Fruit fly (Drosophila melanogaster) whole organism, embryonic: ENCODE measurements around the gene kel.

ENCODE experiments used
- Ada2b ChIP-seq: fragments of 200-800 bp; sonication (Bioruptor generic); IDR thresholded peaks from 2 replicates; pipeline ENCODE4 v1.3.6; 2022; ENCODE audit warnings: missing biosample characterization, missing genetic modification characterization
- Asciz ChIP-seq: fragments of 200-800 bp; sonication (Bioruptor generic); optimal IDR thresholded peaks from 2 replicates; lab custom pipeline; 2017; ENCODE audit warnings: missing biosample characterization, mild to moderate bottlenecking, missing genetic modification characterization, missing genetic modification reagents
- Atf6 ChIP-seq: fragments of 200-800 bp; sonication (Bioruptor generic); IDR thresholded peaks from 2 replicates; pipeline ENCODE4 v1.3.6; 2022; ENCODE audit warnings: missing biosample characterization, missing genetic modification characterization
- CG11093 ChIP-seq: fragments of 200-800 bp; sonication (Bioruptor generic); IDR thresholded peaks from 3 replicates; pipeline ENCODE4 v1.3.6; 2022; ENCODE audit warnings: missing biosample characterization, missing genetic modification characterization
- CG11456 ChIP-seq: fragments of 200-800 bp; sonication (Bioruptor generic); IDR thresholded peaks from 3 replicates; pipeline ENCODE4 v1.3.6; 2022; ENCODE audit warnings: missing biosample characterization, missing genetic modification characterization
- CG14441 ChIP-seq: fragments of 200-800 bp; sonication (Bioruptor generic); IDR thresholded peaks from 2 replicates; pipeline ENCODE4 v1.3.6; 2022; ENCODE audit warnings: missing biosample characterization, missing genetic modification characterization
- CG15479 ChIP-seq: fragments of 200-800 bp; sonication (Bioruptor generic); optimal IDR thresholded peaks from 3 replicates; lab custom pipeline; 2019; ENCODE audit warnings: missing biosample characterization, mild to moderate bottlenecking, missing genetic modification characterization, moderate library complexity
- CG17568 ChIP-seq: fragments of 200-800 bp; sonication (Bioruptor generic); optimal IDR thresholded peaks from 2 replicates; lab custom pipeline; 2018; ENCODE audit warnings: missing biosample characterization, mild to moderate bottlenecking, missing genetic modification characterization, moderate library complexity
- CG18476 ChIP-seq: fragments of 200-800 bp; sonication (Bioruptor generic); optimal IDR thresholded peaks from 2 replicates; lab custom pipeline; 2016; ENCODE audit warnings: missing biosample characterization, mild to moderate bottlenecking, missing genetic modification characterization
- CG18619 ChIP-seq: fragments of 200-800 bp; sonication (Bioruptor generic); optimal IDR thresholded peaks from 3 replicates; lab custom pipeline; 2017; ENCODE audit warnings: missing biosample characterization, mild to moderate bottlenecking, missing genetic modification characterization
- CG2199 ChIP-seq: fragments of 200-800 bp; sonication (Bioruptor generic); IDR thresholded peaks from 3 replicates; pipeline ENCODE4 v1.3.6; 2022; ENCODE audit warnings: missing biosample characterization, missing genetic modification characterization
- CG2712 ChIP-seq: fragments of 200-800 bp; optimal IDR thresholded peaks from 3 replicates; lab custom pipeline; 2019; ENCODE audit warnings: missing biosample characterization, mild to moderate bottlenecking, missing genetic modification characterization, moderate library complexity
- CG31441 ChIP-seq: fragments of 200-800 bp; sonication (Bioruptor generic); IDR thresholded peaks from 2 replicates; pipeline ENCODE4 v1.3.6; 2022; ENCODE audit warnings: missing biosample characterization, missing genetic modification characterization
- CG4404 ChIP-seq: fragments of 200-800 bp; sonication (Bioruptor generic); IDR thresholded peaks from 2 replicates; pipeline ENCODE4 v1.3.6; 2022; ENCODE audit warnings: missing biosample characterization, missing genetic modification characterization
- CG4424 ChIP-seq: fragments of 200-800 bp; sonication (Bioruptor generic); optimal IDR thresholded peaks from 3 replicates; lab custom pipeline; 2016; ENCODE audit warnings: missing biosample characterization, missing genetic modification characterization
- CG4707 ChIP-seq: fragments of 200-800 bp; sonication (Bioruptor generic); optimal IDR thresholded peaks from 2 replicates; lab custom pipeline; 2018; ENCODE audit warnings: missing biosample characterization, mild to moderate bottlenecking, missing genetic modification characterization, moderate library complexity
- CG5953 ChIP-seq: fragments of 200-800 bp; sonication (Bioruptor generic); IDR thresholded peaks from 2 replicates; pipeline ENCODE4 v1.3.6; 2022; ENCODE audit warnings: missing biosample characterization, missing genetic modification characterization
- CG8478 ChIP-seq: fragments of >200 bp; optimal IDR thresholded peaks from 2 replicates; lab custom pipeline; 2018
- CG8765 ChIP-seq: fragments of 200-800 bp; sonication (Bioruptor generic); IDR thresholded peaks from 2 replicates; pipeline ENCODE4 v1.3.6; 2022; ENCODE audit warnings: missing biosample characterization, missing genetic modification characterization
- CG9437 ChIP-seq: fragments of 200-800 bp; sonication (Bioruptor generic); optimal IDR thresholded peaks from 2 replicates; lab custom pipeline; 2018; ENCODE audit warnings: missing biosample characterization, mild to moderate bottlenecking, missing genetic modification characterization
- CG9817 ChIP-seq: fragments of 200-800 bp; sonication (Bioruptor generic); optimal IDR thresholded peaks from 2 replicates; lab custom pipeline; 2018; ENCODE audit warnings: missing biosample characterization, mild to moderate bottlenecking, missing genetic modification characterization, moderate library complexity
- Dbx ChIP-seq: fragments of 200-800 bp; sonication (Bioruptor generic); IDR thresholded peaks from 3 replicates; pipeline ENCODE4 v1.3.6; 2022; ENCODE audit warnings: missing biosample characterization, missing genetic modification characterization
- Dll ChIP-seq: fragments of 200-800 bp; sonication (Bioruptor generic); IDR thresholded peaks from 4 replicates; pipeline ENCODE4 v1.3.6; 2022; ENCODE audit warnings: missing biosample characterization, missing genetic modification characterization; ENCODE audit not compliant: partially characterized antibody
- Ets65A ChIP-seq: fragments of 200-800 bp; sonication (Bioruptor generic); peaks from one replicate; lab custom pipeline; 2016; ENCODE audit warnings: missing biosample characterization, missing genetic modification characterization
- MTF-1 ChIP-seq: fragments of 200-800 bp; sonication (Bioruptor generic); optimal IDR thresholded peaks from 2 replicates; lab custom pipeline; 2018; ENCODE audit warnings: missing biosample characterization, mild to moderate bottlenecking, missing genetic modification characterization, borderline replicate concordance
- Meics ChIP-seq: fragments of 200-800 bp; sonication (Bioruptor generic); optimal IDR thresholded peaks from 2 replicates; lab custom pipeline; 2017; ENCODE audit warnings: missing biosample characterization, mild to moderate bottlenecking, missing genetic modification characterization
- Opbp ChIP-seq: fragments of 200-800 bp; sonication (Bioruptor generic); IDR thresholded peaks from 3 replicates; pipeline ENCODE4 v1.3.6; 2022; ENCODE audit warnings: missing biosample characterization, missing genetic modification characterization; ENCODE audit not compliant: partially characterized antibody
- Taf1 ChIP-seq: fragments of 200-800 bp; sonication (Bioruptor generic); IDR thresholded peaks from 2 replicates; pipeline ENCODE4 v1.3.6; 2022; ENCODE audit warnings: missing biosample characterization, missing genetic modification characterization
- al ChIP-seq: fragments of 200-800 bp; sonication (Bioruptor generic); IDR thresholded peaks from 2 replicates; pipeline ENCODE4 v1.3.6; 2022; ENCODE audit warnings: missing biosample characterization, missing genetic modification characterization
- ap ChIP-seq: fragments of 200-800 bp; sonication (Bioruptor generic); IDR thresholded peaks from 2 replicates; pipeline ENCODE4 v1.3.6; 2022; ENCODE audit warnings: missing biosample characterization, missing genetic modification characterization
- chm ChIP-seq: fragments of 200-800 bp; sonication (Bioruptor generic); IDR thresholded peaks from 2 replicates; pipeline ENCODE4 v1.3.6; 2022; ENCODE audit warnings: missing biosample characterization, missing genetic modification characterization
- da ChIP-seq: fragments of 200-800 bp; sonication (Bioruptor generic); optimal IDR thresholded peaks from 2 replicates; lab custom pipeline; 2016; ENCODE audit warnings: missing biosample characterization, missing genetic modification characterization
- dmrt99B ChIP-seq: fragments of 200-800 bp; sonication (Bioruptor generic); optimal IDR thresholded peaks from 2 replicates; lab custom pipeline; 2018; ENCODE audit warnings: missing biosample characterization, mild to moderate bottlenecking, missing genetic modification characterization, moderate library complexity
- dysf ChIP-seq: fragments of 200-800 bp; sonication (Bioruptor generic); IDR thresholded peaks from 3 replicates; pipeline ENCODE4 v1.3.6; 2022; ENCODE audit warnings: missing biosample characterization, missing genetic modification characterization
- eve ChIP-seq, 2 experiments: fragments of >200 bp; optimal IDR thresholded peaks; 2 replicates each; lab custom pipeline; 2017; ENCODE audit warnings: missing biosample characterization in 2 of 2, missing genetic modification characterization in 2 of 2
- gce ChIP-seq: fragments of 200-800 bp; sonication (Bioruptor generic); IDR thresholded peaks from 3 replicates; pipeline ENCODE4 v1.3.6; 2022; ENCODE audit warnings: missing biosample characterization, missing genetic modification characterization
- grau ChIP-seq: fragments of 200-800 bp; optimal IDR thresholded peaks from 3 replicates; lab custom pipeline; 2019; ENCODE audit warnings: missing biosample characterization, mild to moderate bottlenecking, missing genetic modification characterization, moderate library complexity
- ind ChIP-seq: fragments of 200-800 bp; sonication (Bioruptor generic); optimal IDR thresholded peaks from 3 replicates; lab custom pipeline; 2016; ENCODE audit warnings: missing biosample characterization, missing genetic modification characterization
- jing ChIP-seq: fragments of 200-800 bp; sonication (Bioruptor generic); optimal IDR thresholded peaks from 2 replicates; lab custom pipeline; 2018; ENCODE audit warnings: missing biosample characterization, mild to moderate bottlenecking, missing genetic modification characterization
- lab ChIP-seq: fragments of 200-800 bp; sonication (Bioruptor generic); optimal IDR thresholded peaks from 3 replicates; lab custom pipeline; 2017; ENCODE audit warnings: missing biosample characterization, missing genetic modification characterization, mild to moderate bottlenecking, moderate library complexity, missing genetic modification reagents
- lbe ChIP-seq: fragments of 200-800 bp; sonication (Bioruptor generic); optimal IDR thresholded peaks from 2 replicates; lab custom pipeline; 2016; ENCODE audit warnings: missing biosample characterization, mild to moderate bottlenecking, missing genetic modification characterization
- org-1 ChIP-seq: fragments of 200-800 bp; sonication (Bioruptor generic); optimal IDR thresholded peaks from 2 replicates; lab custom pipeline; 2017; ENCODE audit warnings: missing biosample characterization, missing genetic modification characterization
- pan ChIP-seq, 4 experiments: fragments of >200 bp in 3 of 4; fragments of 200-800 bp in 1 of 4; sonication (Bioruptor generic) in 1 of 4; optimal IDR thresholded peaks in 3 of 4; IDR thresholded peaks in 1 of 4; 2 replicates each; pipeline versions ENCODE4 v1.3.6 to Lab custom; 2017 to 2022; ENCODE audit warnings: missing biosample characterization in 2 of 4, missing genetic modification characterization in 2 of 4, mixed read lengths in 1 of 4
- ssp ChIP-seq: fragments of 200-800 bp; sonication (Bioruptor generic); IDR thresholded peaks from 2 replicates; pipeline ENCODE4 v1.3.6; 2022; ENCODE audit warnings: missing biosample characterization, missing genetic modification characterization
- tgo ChIP-seq: fragments of 200-800 bp; sonication (Bioruptor generic); IDR thresholded peaks from 3 replicates; pipeline ENCODE4 v1.3.6; 2022; ENCODE audit warnings: missing biosample characterization, missing genetic modification characterization
- tin ChIP-seq: fragments of 200-800 bp; sonication (Bioruptor generic); optimal IDR thresholded peaks from 3 replicates; lab custom pipeline; 2016; ENCODE audit warnings: missing biosample characterization, missing genetic modification characterization
- tna ChIP-seq: fragments of 200-800 bp; sonication (Bioruptor generic); IDR thresholded peaks from 2 replicates; pipeline ENCODE4 v1.3.6; 2022; ENCODE audit warnings: missing biosample characterization, missing genetic modification characterization; ENCODE audit not compliant: partially characterized antibody
- vfl ChIP-seq: fragments of 200-800 bp; sonication (Bioruptor generic); optimal IDR thresholded peaks from 2 replicates; lab custom pipeline; 2016; ENCODE audit warnings: missing biosample characterization, missing genetic modification characterization

kel gene

dm6 chr2L:18150393-18151133 lies 12.7 kb upstream of the kel start (continued):
- TF ChIP-seq CG11093 (GFP tag; lab: Robert Waterston, UW) (peak; percentile 27; the same call in 1 of the 3 replicates), MTF-1 (no peak), CG31441 (GFP tag; lab: Robert Waterston, UW) (peak; percentile 23; the same call in 1 of the 2 replicates), dysf (peak; percentile 66; the same call in 2 of the 3 replicates), eve (GFP tag; optimal IDR thresholded peaks at IDR 0.05; lab: Kevin White, UChicago) (no peak), CG8765 (GFP tag; lab: Robert Waterston, UW) (peak; percentile 40; the same call in 1 of the 2 replicates), Dll (no peak), tgo (GFP tag; lab: Robert Waterston, UW) (peak; percentile 48; the same call in 2 of the 3 replicates), CG2712 (tag; lab: Kevin White, UChicago) (peak; percentile 39), gce (GFP tag; lab: Robert Waterston, UW) (0 out of 3 replicates have a peak, but pooled peaks have one; percentile 5), Opbp (GFP tag; lab: Robert Waterston, UW) (0 out of 3 replicates have a peak, but pooled peaks have one; percentile 24), jing (no peak), Asciz (GFP tag; lab: Kevin White, UChicago) (no peak), CG4404 (GFP tag; lab: Robert Waterston, UW) (0 out of 2 replicates have a peak, but pooled peaks have one; percentile 8), CG14441 (GFP tag; lab: Robert Waterston, UW) (peak; percentile 63), Meics (GFP tag; lab: Kevin White, UChicago) (peak; percentile 26), Taf1 (GFP tag; lab: Robert Waterston, UW) (peak; percentile 30; the same call in 1 of the 2 replicates), Ets65A (GFP tag; lab: Kevin White, UChicago) (peak; percentile 81), CG9437 (GFP tag; lab: Kevin White, UChicago) (peak; percentile 66), da (GFP tag; lab: Kevin White, UChicago) (peak; percentile 1), ind (GFP tag; lab: Kevin White, UChicago) (peak; percentile 31), dmrt99B (peak; percentile 27), CG11456 (GFP tag; lab: Robert Waterston, UW) (peak; percentile 74), CG17568 (GFP tag; lab: Kevin White, UChicago) (no peak), tin (no peak), CG18619 (GFP tag; lab: Kevin White, UChicago) (peak; percentile 15), grau (tag; lab: Kevin White, UChicago) (peak; percentile 89), CG9817 (peak; percentile 48), CG4424 (GFP tag; lab: Kevin White, UChicago) (peak; percentile 12), lbe (GFP tag; lab: Kevin White, UChicago) (peak; percentile 31), pan (optimal IDR thresholded peaks at IDR 0.05; lab: Kevin White, UChicago) (no peak), pan (GFP tag; optimal IDR thresholded peaks at IDR 0.05 in 1 of 2, IDR thresholded peaks at IDR 0.05 in 1 of 2) (peak in 1 of 2 experiments; percentile 78), CG8478 (lab: Kevin White, UChicago) (peak; percentile 81), org-1 (GFP tag; lab: Kevin White, UChicago) (peak; percentile 5), CG2199 (peak; percentile 60; the same call in 1 of the 3 replicates), CG18476 (GFP tag; lab: Kevin White, UChicago) (peak; percentile 33), ssp (GFP tag; lab: Robert Waterston, UW) (0 out of 2 replicates have a peak, but pooled peaks have one; percentile 14), Atf6 (peak; percentile 26; the same call in 1 of the 2 replicates), al (GFP tag; lab: Robert Waterston, UW) (no peak), CG4707 (GFP tag; lab: Kevin White, UChicago) (no peak), ap (0 out of 2 replicates have a peak, but pooled peaks have one; percentile 6), CG5953 (GFP tag; lab: Robert Waterston, UW) (no peak), lab (GFP tag; lab: Kevin White, UChicago) (peak; percentile 44), tna (GFP tag; lab: Robert Waterston, UW) (no peak), vfl (no peak), CG15479 (GFP tag; lab: Kevin White, UChicago) (peak; percentile 66), Dbx (GFP tag; lab: Robert Waterston, UW) (peak; percentile 59; the same call in 2 of the 3 replicates), Ada2b (GFP tag; lab: Robert Waterston, UW) (0 out of 2 replicates have a peak, but pooled peaks have one; percentile 44), chm (GFP tag; lab: Robert Waterston, UW) (peak; percentile 57; the same call in 1 of the 2 replicates)
